Worm (Caenorhabditis elegans) whole organism, L2 larva: ENCODE data around the gene ogdh-1.

Experiments
- R02D3.7 ChIP-seq: fragments of 150-350 bp; optimal IDR thresholded peaks from 2 replicates; lab custom pipeline; 2014; ENCODE audit warnings: missing biosample characterization, missing genetic modification characterization
- ama-1 ChIP-seq: fragments of 150-350 bp; optimal IDR thresholded peaks from 2 replicates; lab custom pipeline; 2018; ENCODE audit warnings: inconsistent platforms
- blmp-1 ChIP-seq: sonication (generic microtip); optimal IDR thresholded peaks from 2 replicates; lab custom pipeline; 2017; ENCODE audit warnings: missing genetic modification characterization, mild to moderate bottlenecking, missing compliant biosample characterization, antibody characterized with exemption, moderate library complexity; ENCODE audit not compliant: insufficient read depth
- egl-27 ChIP-seq: sonication (generic microtip); optimal IDR thresholded peaks from 3 replicates; lab custom pipeline; 2017; ENCODE audit warnings: missing biosample characterization, missing genetic modification reagents, missing genetic modification characterization
- elt-1 ChIP-seq: fragments of 150-350 bp; optimal IDR thresholded peaks from 2 replicates; lab custom pipeline; 2014; ENCODE audit warnings: missing biosample characterization, missing genetic modification characterization
- lin-13 ChIP-seq: fragments of 150-350 bp; optimal IDR thresholded peaks from 2 replicates; lab custom pipeline; 2014; ENCODE audit warnings: missing biosample characterization, missing genetic modification reagents, missing genetic modification characterization
- lin-39 ChIP-seq: fragments of 150-350 bp; optimal IDR thresholded peaks from 2 replicates; lab custom pipeline; 2014; ENCODE audit warnings: missing biosample characterization, missing genetic modification reagents, missing genetic modification characterization
- nhr-6 ChIP-seq: fragments of 150-350 bp; optimal IDR thresholded peaks from 2 replicates; lab custom pipeline; 2014; ENCODE audit warnings: missing biosample characterization, missing genetic modification characterization
- sma-3 ChIP-seq: sonication (generic microtip); optimal IDR thresholded peaks from 2 replicates; lab custom pipeline; 2016; ENCODE audit warnings: missing genetic modification reagents, missing genetic modification characterization, missing compliant biosample characterization
- unc-62 ChIP-seq: fragments of 150-350 bp; optimal IDR thresholded peaks from 2 replicates; lab custom pipeline; 2014; ENCODE audit warnings: missing biosample characterization, missing genetic modification reagents, missing genetic modification characterization

- TF ChIP-seq sma-3 (GFP tag; lab: Kevin White, UChicago) = no peak
- TF ChIP-seq egl-27 (tag; lab: Kevin White, UChicago) = no peak
- no peak for TF ChIP-seq nhr-6 (tag; lab: Kevin White, UChicago)
- TF ChIP-seq unc-62 = no peak
- no peak for TF ChIP-seq ama-1
- no peak for TF ChIP-seq elt-1 (tag; lab: Kevin White, UChicago)
- no peak for TF ChIP-seq lin-13
- TF ChIP-seq R02D3.7 (tag; lab: Kevin White, UChicago) = no peak
- no peak for TF ChIP-seq lin-39
- TF ChIP-seq blmp-1 (tag; lab: Kevin White, UChicago) = no peak
Measured at ce11 chrIV:4652365-4652844, 51.4 kb downstream of the ogdh-1 start, which contains the start of gene F29B9.5.
